Worm (Caenorhabditis elegans): Measurements from ENCODE around the gene T05A7.13.

DNA sequence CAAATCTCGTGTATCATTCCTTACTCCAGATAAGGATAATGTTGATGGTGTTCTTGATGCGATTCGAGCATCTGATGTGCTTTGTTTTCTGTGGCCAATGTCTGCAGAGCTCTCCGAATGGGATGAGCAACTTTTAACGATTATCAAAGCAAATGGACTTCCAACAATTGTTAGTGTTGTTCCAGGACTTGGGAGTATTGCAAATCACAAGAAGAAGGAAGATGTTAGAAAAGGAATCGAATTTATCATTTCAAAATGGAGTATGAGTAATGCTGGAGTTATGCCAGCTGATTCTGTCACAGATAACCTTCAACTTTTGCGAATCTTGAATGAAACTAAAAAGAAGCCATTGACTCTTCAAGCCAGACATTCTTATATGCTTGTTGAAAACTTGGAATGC, 49.6 kb upstream of the T05A7.13 start:
- TF ChIP-seq ceh-79 (tag; optimal IDR thresholded peaks at IDR 0.05) (no peak), ceh-91 (GFP tag; IDR thresholded peaks at IDR 0.05) (no peak), snpc-3.4 (tag; optimal IDR thresholded peaks at IDR 0.05) (no peak), F22D6.2 (tag; optimal IDR thresholded peaks at IDR 0.05) (no peak), unc-62 (GFP tag; optimal IDR thresholded peaks at IDR 0.05) (no peak), mxl-1 (tag; optimal IDR thresholded peaks at IDR 0.05) (no peak), snpc-4 (GFP tag; optimal IDR thresholded peaks at IDR 0.05) (no peak), snpc-4 (tag; optimal IDR thresholded peaks at IDR 0.05) (no peak), sptf-2 (GFP tag; optimal IDR thresholded peaks at IDR 0.05) (no peak), nhr-120 (GFP tag; IDR thresholded peaks at IDR 0.05) (no peak), rpc-1 (optimal IDR thresholded peaks at IDR 0.05) (no peak), rpc-1 (tag; optimal IDR thresholded peaks at IDR 0.05) (no peak)
